Worm (Caenorhabditis elegans): ENCODE results near the gene glb-30.

DNA sequence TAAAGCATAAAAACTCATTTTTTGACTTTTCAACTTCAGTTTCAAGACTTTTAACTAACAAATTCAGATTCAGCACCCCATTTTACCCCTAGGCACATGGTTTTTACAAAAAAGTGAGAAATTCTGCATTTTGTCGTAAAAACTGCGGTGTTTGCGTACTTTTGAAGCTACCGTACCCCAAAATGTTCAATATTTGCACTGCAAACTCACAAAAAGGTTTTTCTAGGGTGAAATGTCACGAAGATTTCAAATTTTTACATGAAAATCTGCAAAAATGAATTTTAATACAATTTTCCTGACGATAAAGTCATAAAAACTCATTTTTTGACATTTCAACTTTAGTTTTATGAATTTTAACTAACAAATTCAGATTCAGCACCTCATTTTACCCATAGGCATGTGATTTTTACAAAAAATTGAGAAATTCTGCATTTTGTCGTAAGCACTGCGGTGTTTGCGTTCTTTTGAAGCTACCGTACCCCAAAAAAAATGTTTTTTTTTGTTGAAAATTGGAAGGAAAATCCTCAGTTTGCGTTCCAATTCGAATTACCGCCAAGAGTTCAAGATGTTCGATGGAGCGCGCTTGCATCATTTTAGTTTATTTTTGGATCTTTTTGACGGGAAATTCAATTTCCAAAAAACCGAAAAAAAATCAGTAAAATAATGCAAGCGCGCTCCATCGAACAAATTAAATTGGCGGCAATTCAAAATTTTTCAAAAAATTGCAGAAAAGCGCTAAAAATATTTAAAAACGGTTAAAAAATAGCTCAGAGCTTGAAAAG, 52.0 kb downstream of the glb-30 start:
- no peak for TF ChIP-seq ama-1 (optimal IDR thresholded peaks at IDR 0.05)
- no peak for TF ChIP-seq tbx-11 (GFP tag; IDR thresholded peaks at IDR 0.05)
- TF ChIP-seq flt-1 (GFP tag; IDR thresholded peaks at IDR 0.05), result no peak
- TF ChIP-seq hmg-4 (GFP tag; optimal IDR thresholded peaks at IDR 0.05), result no peak
- 0 out of 2 replicates have a peak, but pooled peaks have one; percentile 38 for TF ChIP-seq sea-1 (GFP tag; conservative IDR thresholded peaks at IDR 0.05)
- TF ChIP-seq hmbx-1 (tag; optimal IDR thresholded peaks at IDR 0.05), result no peak
- no peak for TF ChIP-seq hnd-1 (tag; optimal IDR thresholded peaks at IDR 0.05)
- TF ChIP-seq scrt-1 (GFP tag; IDR thresholded peaks at IDR 0.05), result no peak
- TF ChIP-seq ets-7 (tag; optimal IDR thresholded peaks at IDR 0.05), result no peak
- TF ChIP-seq ceh-13 (GFP tag; optimal IDR thresholded peaks at IDR 0.05), result no peak
- no peak for TF ChIP-seq F13C5.2 (tag; optimal IDR thresholded peaks at IDR 0.05)
